Worm (Caenorhabditis elegans): ENCODE data around the gene str-13.

str-13 gene

DNA sequence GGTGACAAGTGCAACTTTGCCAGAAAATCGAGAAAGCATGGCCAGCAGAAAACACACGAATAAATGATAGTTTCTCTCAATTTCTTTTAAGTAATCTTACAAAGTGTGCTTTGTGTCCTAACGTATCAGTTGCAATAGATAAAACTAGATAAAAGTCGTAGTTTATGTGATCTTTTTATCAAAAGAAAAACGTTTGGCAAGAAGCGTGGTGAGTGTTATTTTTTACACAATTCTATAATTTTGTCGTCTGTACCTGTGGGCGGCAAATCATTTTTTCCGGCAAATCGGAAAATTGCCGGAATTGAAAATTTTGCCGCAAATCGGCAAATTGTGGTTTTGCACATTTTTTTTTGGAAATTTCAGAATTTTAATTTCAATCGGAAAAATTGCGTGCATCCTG lies 40.5 kb upstream of the str-13 start, which contains the start of gene R05D8.9:
Gene R05D8.9, minus strand, starts transcription at position 101 of the 400 bp plus-strand sequence.
- TF ChIP-seq nhr-6 (tag; optimal IDR thresholded peaks at IDR 0.05) = no peak
- no peak for TF ChIP-seq zag-1 (tag; optimal IDR thresholded peaks at IDR 0.05)
- no peak for TF ChIP-seq nhr-21 (tag; optimal IDR thresholded peaks at IDR 0.05)
- TF ChIP-seq dmd-4 (tag; optimal IDR thresholded peaks at IDR 0.05) = no peak
- no peak for TF ChIP-seq ztf-4 (tag; optimal IDR thresholded peaks at IDR 0.05)
- TF ChIP-seq mdl-1 (tag; optimal IDR thresholded peaks at IDR 0.05) = no peak
- TF ChIP-seq sem-4 (tag; optimal IDR thresholded peaks at IDR 0.05) = no peak
- TF ChIP-seq nhr-23 (tag; optimal IDR thresholded peaks at IDR 0.05) = no peak
- no peak for TF ChIP-seq mab-5 (tag; optimal IDR thresholded peaks at IDR 0.05)
- TF ChIP-seq lin-11 (tag; optimal IDR thresholded peaks at IDR 0.05) = no peak
- TF ChIP-seq mbf-1 (tag; optimal IDR thresholded peaks at IDR 0.05) = no peak
- TF ChIP-seq C34F6.9 (tag; optimal IDR thresholded peaks at IDR 0.05) = no peak
- no peak for TF ChIP-seq aly-2 (tag; optimal IDR thresholded peaks at IDR 0.05)
- TF ChIP-seq lsy-2 (tag; optimal IDR thresholded peaks at IDR 0.05) = no peak
- no peak for TF ChIP-seq nhr-237 (tag; optimal IDR thresholded peaks at IDR 0.05)
- no peak for TF ChIP-seq R02D3.7 (tag; optimal IDR thresholded peaks at IDR 0.05)
- TF ChIP-seq gmeb-1 (tag; optimal IDR thresholded peaks at IDR 0.05) = no peak
- TF ChIP-seq ztf-1 (GFP tag; conservative IDR thresholded peaks at IDR 0.05) = no peak
- no peak for TF ChIP-seq nhr-129 (tag; optimal IDR thresholded peaks at IDR 0.05)

DNA sequence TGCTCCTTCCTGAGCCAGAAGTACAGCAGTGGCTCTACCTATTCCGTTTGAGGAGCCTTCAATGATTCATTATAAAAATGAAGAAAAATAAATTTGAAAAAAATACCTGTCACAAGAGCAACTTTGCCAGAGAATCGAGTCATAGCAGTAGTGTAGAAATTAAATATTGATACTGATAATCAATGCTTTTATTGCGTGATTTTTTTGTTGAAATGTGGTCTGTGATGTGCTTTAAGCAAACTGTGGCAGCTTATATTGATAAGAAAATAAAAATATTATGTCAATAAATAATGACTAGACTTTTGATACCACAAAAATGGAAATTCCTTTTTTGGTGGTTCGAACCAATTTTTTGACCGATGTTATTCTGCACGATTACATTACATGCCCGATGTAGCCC lies 38.1 kb upstream of the str-13 start, which contains the start of gene dhs-14:
Gene dhs-14, minus strand, starts transcription at position 149 of the 400 bp plus-strand sequence.
- TF ChIP-seq nhr-11 (tag; optimal IDR thresholded peaks at IDR 0.05) = no peak
- peak; percentile 69 for TF ChIP-seq fos-1 (tag; optimal IDR thresholded peaks at IDR 0.05)
- TF ChIP-seq unc-39 (tag; optimal IDR thresholded peaks at IDR 0.05) = no peak

DNA sequence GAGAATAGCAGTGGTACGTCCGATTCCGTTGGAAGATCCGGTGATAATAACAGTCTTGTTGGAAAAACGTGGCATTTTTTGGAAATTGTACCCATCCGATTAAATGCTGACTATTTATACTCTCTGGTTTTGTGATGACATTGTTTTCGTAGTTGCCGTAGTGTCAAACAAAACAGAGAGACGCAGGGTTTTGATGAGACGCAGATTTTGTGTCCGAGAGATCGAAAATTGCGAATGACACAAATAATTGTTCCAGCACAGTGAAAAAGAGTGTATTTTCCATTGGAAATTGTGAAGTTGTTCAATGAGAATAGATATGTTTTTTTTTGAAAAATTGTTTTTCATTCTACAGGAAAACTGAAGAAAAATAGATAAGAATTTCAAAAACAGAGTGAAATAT lies 36.1 kb upstream of the str-13 start, which contains the start of gene R05D8.7:
Gene R05D8.7, minus strand, starts transcription at position 104 of the 400 bp plus-strand sequence.
- TF ChIP-seq lin-13 (GFP tag; optimal IDR thresholded peaks at IDR 0.05) (no peak), nhr-21 (tag; optimal IDR thresholded peaks at IDR 0.05) (no peak), gmeb-1 (tag; optimal IDR thresholded peaks at IDR 0.05) (no peak), alr-1 (tag; optimal IDR thresholded peaks at IDR 0.05) (no peak), nhr-6 (tag; optimal IDR thresholded peaks at IDR 0.05) (no peak)

DNA sequence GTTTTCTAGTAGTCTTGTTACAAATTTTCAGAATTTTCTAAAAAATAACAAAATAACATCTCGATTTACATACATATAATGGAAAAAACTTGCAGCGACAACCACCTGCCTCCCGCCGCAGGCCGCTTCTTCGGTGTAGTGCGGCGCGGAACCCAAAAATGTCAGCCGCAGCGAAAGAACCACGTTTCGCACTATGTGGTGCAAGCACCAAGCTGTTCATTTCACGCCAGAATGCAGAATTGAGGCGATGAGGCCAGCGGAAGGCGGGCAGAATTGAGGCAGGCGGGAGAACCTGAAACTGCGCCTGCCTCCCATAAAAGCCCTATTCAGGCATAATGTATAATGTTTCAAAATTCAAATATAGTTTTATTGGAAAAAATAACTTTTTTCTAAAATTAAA lies 34.5 kb upstream of the str-13 start:
- no peak for TF ChIP-seq nhr-10 (tag; optimal IDR thresholded peaks at IDR 0.05)
- no peak for TF ChIP-seq nhr-25 (tag; optimal IDR thresholded peaks at IDR 0.05)
- no peak for TF ChIP-seq elt-3 (tag; optimal IDR thresholded peaks at IDR 0.05)
- no peak for TF ChIP-seq ceh-16 (tag; optimal IDR thresholded peaks at IDR 0.05)
- TF ChIP-seq egl-27 (tag; optimal IDR thresholded peaks at IDR 0.05) = no peak
- TF ChIP-seq zag-1 (tag; optimal IDR thresholded peaks at IDR 0.05) = no peak
- no peak for TF ChIP-seq nhr-12 (tag; optimal IDR thresholded peaks at IDR 0.05)
- no peak for TF ChIP-seq alr-1 (tag; optimal IDR thresholded peaks at IDR 0.05)
- no peak for TF ChIP-seq ceh-82 (tag; optimal IDR thresholded peaks at IDR 0.05)
- TF ChIP-seq lin-11 (tag; optimal IDR thresholded peaks at IDR 0.05) = no peak
- TF ChIP-seq ztf-11 (tag; optimal IDR thresholded peaks at IDR 0.05) = no peak

DNA sequence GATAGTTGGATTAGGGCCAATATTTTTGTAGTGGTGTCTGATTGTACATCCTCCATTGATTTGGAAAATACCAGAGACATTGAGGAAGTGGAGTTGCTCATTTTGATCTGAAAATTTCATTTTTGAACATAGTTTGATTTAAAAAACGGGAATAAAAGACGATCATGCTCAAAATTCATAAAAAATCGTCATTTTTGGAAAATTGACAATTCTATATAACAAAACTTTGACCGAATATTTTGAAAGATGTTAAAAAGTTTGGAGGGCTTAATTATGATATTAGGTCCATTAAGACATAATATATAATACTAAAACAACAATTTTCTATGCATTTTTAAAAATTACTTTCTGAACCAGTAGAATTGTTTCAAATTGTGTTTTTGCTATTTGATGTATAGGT lies 32.5 kb upstream of the str-13 start, which contains the start of gene srg-58:
Gene srg-58, minus strand, starts transcription at position 101 of the 400 bp plus-strand sequence.
- TF ChIP-seq elt-3 (tag; optimal IDR thresholded peaks at IDR 0.05) (no peak), nhr-12 (tag; optimal IDR thresholded peaks at IDR 0.05) (no peak), sem-4 (tag; optimal IDR thresholded peaks at IDR 0.05) (no peak), unc-62 (GFP tag; optimal IDR thresholded peaks at IDR 0.05) (no peak), ZK546.5 (tag; optimal IDR thresholded peaks at IDR 0.05) (no peak), Y55F3AM.14 (GFP tag; optimal IDR thresholded peaks at IDR 0.05) (no peak), mab-5 (tag; optimal IDR thresholded peaks at IDR 0.05) (no peak), alr-1 (tag; optimal IDR thresholded peaks at IDR 0.05) (no peak), nhr-11 (tag; optimal IDR thresholded peaks at IDR 0.05) (no peak), dmd-4 (tag; optimal IDR thresholded peaks at IDR 0.05) (no peak), ceh-82 (tag; optimal IDR thresholded peaks at IDR 0.05) (no peak), nhr-6 (tag; optimal IDR thresholded peaks at IDR 0.05) (no peak), lin-39 (tag; optimal IDR thresholded peaks at IDR 0.05) (no peak), peb-1 (tag; optimal IDR thresholded peaks at IDR 0.05) (no peak), nhr-237 (tag; optimal IDR thresholded peaks at IDR 0.05) (no peak)

All from whole organism, L2 larva.